Fruit fly (Drosophila melanogaster): Measurements from ENCODE around the gene CG15312.

The CG15312 gene

dm6 chrX:10029730-10030129 lies 40.9 kb downstream of the CG15312 start (continued):
- TF ChIP-seq Side (GFP tag; optimal IDR thresholded peaks at IDR 0.05) (no peak), GATAe (GFP tag; conservative IDR thresholded peaks at IDR 0.05) (no peak), CG13624 (GFP tag; optimal IDR thresholded peaks at IDR 0.05) (no peak), CG17186 (GFP tag; optimal IDR thresholded peaks at IDR 0.05) (no peak), CoRest (tag; optimal IDR thresholded peaks at IDR 0.05) (no peak), CG18476 (GFP tag; optimal IDR thresholded peaks at IDR 0.05) (no peak), Atf6 (GFP tag; IDR thresholded peaks at IDR 0.05) (no peak), abd-A (tag; optimal IDR thresholded peaks at IDR 0.05) (peak; percentile 62), chinmo (GFP tag; IDR thresholded peaks at IDR 0.05; ENCODE audit: partially characterized antibody) (peak; percentile 90; the same call in 3 of the 4 replicates), BtbVII (GFP tag; optimal IDR thresholded peaks at IDR 0.05) (no peak), CG9215 (GFP tag; IDR thresholded peaks at IDR 0.05) (no peak), ranshi (GFP tag; IDR thresholded peaks at IDR 0.05) (no peak), gro (GFP tag; optimal IDR thresholded peaks at IDR 0.05) (no peak), YL-1 (GFP tag; optimal IDR thresholded peaks at IDR 0.05) (no peak), CG34224 (GFP tag; IDR thresholded peaks at IDR 0.05; ENCODE audit: partially characterized antibody) (no peak), sd (tag; optimal IDR thresholded peaks at IDR 0.05) (peak; percentile 77), CG14014 (GFP tag; IDR thresholded peaks at IDR 0.05) (no peak), pfk (GFP tag; optimal IDR thresholded peaks at IDR 0.05) (no peak), Eip74EF (GFP tag; optimal IDR thresholded peaks at IDR 0.05) (peak in 1 of 2 experiments; percentile 80), nom (GFP tag; optimal IDR thresholded peaks at IDR 0.05) (no peak), CG31441 (GFP tag; IDR thresholded peaks at IDR 0.05) (no peak), Trl (optimal IDR thresholded peaks at IDR 0.05) (no peak), Trl (GFP tag; optimal IDR thresholded peaks at IDR 0.05) (no peak), Mes4 (GFP tag; optimal IDR thresholded peaks at IDR 0.05) (no peak), da (GFP tag; optimal IDR thresholded peaks at IDR 0.05) (no peak), MESR4 (GFP tag; optimal IDR thresholded peaks at IDR 0.05) (no peak), sqz (GFP tag; optimal IDR thresholded peaks at IDR 0.05) (no peak), oc (tag; optimal IDR thresholded peaks at IDR 0.05) (peak; percentile 48), pros (GFP tag; optimal IDR thresholded peaks at IDR 0.05) (peak; percentile 65), zen (tag; optimal IDR thresholded peaks at IDR 0.05) (no peak), disco-r (GFP tag; optimal IDR thresholded peaks at IDR 0.05) (no peak), CG14441 (GFP tag; IDR thresholded peaks at IDR 0.05) (no peak), Dek (tag; optimal IDR thresholded peaks at IDR 0.05) (no peak), CG5953 (GFP tag; IDR thresholded peaks at IDR 0.05) (no peak), CG6683 (GFP tag; optimal IDR thresholded peaks at IDR 0.05) (no peak)

dm6 chrX:10021809-10022208 lies 48.9 kb downstream of the CG15312 start:
- TF ChIP-seq CG14050 (GFP tag; IDR thresholded peaks at IDR 0.05) (no peak), tap (tag; optimal IDR thresholded peaks at IDR 0.05) (no peak), ranshi (GFP tag; IDR thresholded peaks at IDR 0.05) (no peak), Atf3 (GFP tag; optimal IDR thresholded peaks at IDR 0.05) (no peak), sens-2 (GFP tag; IDR thresholded peaks at IDR 0.05) (no peak), pros (GFP tag; optimal IDR thresholded peaks at IDR 0.05) (peak; percentile 22), nom (GFP tag; optimal IDR thresholded peaks at IDR 0.05) (peak; percentile 79), B-H2 (GFP tag; optimal IDR thresholded peaks at IDR 0.05) (no peak), sens (GFP tag) (peak; percentile 34), CG8478 (optimal IDR thresholded peaks at IDR 0.05) (no peak), Asciz (GFP tag; optimal IDR thresholded peaks at IDR 0.05) (no peak), hbn (GFP tag; IDR thresholded peaks at IDR 0.05; ENCODE audit: partially characterized antibody) (no peak), sim (GFP tag; IDR thresholded peaks at IDR 0.05) (no peak), esg (GFP tag; conservative IDR thresholded peaks at IDR 0.05) (no peak), CG2129 (GFP tag; IDR thresholded peaks at IDR 0.05; ENCODE audit: partially characterized antibody) (no peak), Fer2 (tag; optimal IDR thresholded peaks at IDR 0.05) (no peak), Atf-2 (GFP tag; optimal IDR thresholded peaks at IDR 0.05) (no peak), CTCF (GFP tag; optimal IDR thresholded peaks at IDR 0.05) (no peak), pnt (GFP tag; optimal IDR thresholded peaks at IDR 0.05) (no peak), Ets65A (GFP tag) (peak; percentile 52), CG13287 (GFP tag; IDR thresholded peaks at IDR 0.05; ENCODE audit: partially characterized antibody) (no peak), HHEX (GFP tag; optimal IDR thresholded peaks at IDR 0.05) (no peak), CG17186 (GFP tag; optimal IDR thresholded peaks at IDR 0.05) (no peak)
